Worm (Caenorhabditis elegans) whole organism, L2 larva: ENCODE measurements around the gene Y38E10A.14.
A peak's percentile ranks its signal among the peaks of the same experiment; 100 is the strongest.

Experiments
- C34F6.9 ChIP-seq: fragments of 150-350 bp; optimal IDR thresholded peaks from 2 replicates; lab custom pipeline; 2014; ENCODE audit warnings: missing biosample characterization, missing genetic modification characterization
- F13H6.1 ChIP-seq: sonication (generic microtip); optimal IDR thresholded peaks from 2 replicates; lab custom pipeline; 2016; ENCODE audit warnings: missing genetic modification characterization, missing compliant biosample characterization
- R02D3.7 ChIP-seq: fragments of 150-350 bp; optimal IDR thresholded peaks from 2 replicates; lab custom pipeline; 2014; ENCODE audit warnings: missing biosample characterization, missing genetic modification characterization
- alr-1 ChIP-seq: fragments of 150-350 bp; optimal IDR thresholded peaks from 2 replicates; lab custom pipeline; 2014; ENCODE audit warnings: missing biosample characterization, missing genetic modification characterization
- aly-2 ChIP-seq: fragments of 150-350 bp; optimal IDR thresholded peaks from 2 replicates; lab custom pipeline; 2014; ENCODE audit warnings: missing biosample characterization, missing genetic modification characterization
- ama-1 ChIP-seq: fragments of 150-350 bp; optimal IDR thresholded peaks from 2 replicates; lab custom pipeline; 2018; ENCODE audit warnings: inconsistent platforms
- blmp-1 ChIP-seq: sonication (generic microtip); optimal IDR thresholded peaks from 2 replicates; lab custom pipeline; 2017; ENCODE audit warnings: missing genetic modification characterization, mild to moderate bottlenecking, missing compliant biosample characterization, antibody characterized with exemption, moderate library complexity; ENCODE audit not compliant: insufficient read depth
- ceh-16 ChIP-seq: fragments of 150-350 bp; optimal IDR thresholded peaks from 2 replicates; lab custom pipeline; 2014; ENCODE audit warnings: missing biosample characterization, missing genetic modification characterization
- ceh-82 ChIP-seq: fragments of 150-350 bp; optimal IDR thresholded peaks from 2 replicates; lab custom pipeline; 2014; ENCODE audit warnings: missing biosample characterization, missing genetic modification characterization
- dmd-4 ChIP-seq: sonication (generic microtip); optimal IDR thresholded peaks from 2 replicates; lab custom pipeline; 2017; ENCODE audit warnings: missing biosample characterization, missing genetic modification characterization
- egl-27 ChIP-seq: sonication (generic microtip); optimal IDR thresholded peaks from 3 replicates; lab custom pipeline; 2017; ENCODE audit warnings: missing biosample characterization, missing genetic modification reagents, missing genetic modification characterization
- elt-1 ChIP-seq: fragments of 150-350 bp; optimal IDR thresholded peaks from 2 replicates; lab custom pipeline; 2014; ENCODE audit warnings: missing biosample characterization, missing genetic modification characterization
- fos-1 ChIP-seq: fragments of 150-350 bp; optimal IDR thresholded peaks from 2 replicates; lab custom pipeline; 2014; ENCODE audit warnings: missing biosample characterization, missing genetic modification characterization
- gmeb-1 ChIP-seq: fragments of 150-350 bp; optimal IDR thresholded peaks from 2 replicates; lab custom pipeline; 2014; ENCODE audit warnings: missing biosample characterization, missing genetic modification characterization
- lin-13 ChIP-seq: fragments of 150-350 bp; optimal IDR thresholded peaks from 2 replicates; lab custom pipeline; 2014; ENCODE audit warnings: missing biosample characterization, missing genetic modification reagents, missing genetic modification characterization
- lsy-2 ChIP-seq, 2 experiments: fragments of 150-350 bp in 1 of 2; sonication (generic microtip) in 1 of 2; optimal IDR thresholded peaks; 2 replicates each; lab custom pipeline; 2014 to 2017; ENCODE audit warnings: missing biosample characterization in 2 of 2, missing genetic modification characterization in 2 of 2
- mdl-1 ChIP-seq, 2 experiments: fragments of 150-350 bp in 1 of 2; sonication (generic microtip) in 1 of 2; optimal IDR thresholded peaks; 2 replicates each; lab custom pipeline; 2017; ENCODE audit warnings: missing biosample characterization in 2 of 2, missing genetic modification characterization in 2 of 2
- nhr-10 ChIP-seq: sonication (generic microtip); optimal IDR thresholded peaks from 2 replicates; lab custom pipeline; 2017; ENCODE audit warnings: missing biosample characterization, missing genetic modification characterization
- nhr-11 ChIP-seq: fragments of 150-350 bp; optimal IDR thresholded peaks from 2 replicates; lab custom pipeline; 2014; ENCODE audit warnings: missing biosample characterization, missing genetic modification characterization
- nhr-129 ChIP-seq: fragments of 150-350 bp; optimal IDR thresholded peaks from 2 replicates; lab custom pipeline; 2014; ENCODE audit warnings: missing biosample characterization, missing genetic modification characterization
- nhr-21 ChIP-seq: fragments of 150-350 bp; optimal IDR thresholded peaks from 2 replicates; lab custom pipeline; 2014; ENCODE audit warnings: missing biosample characterization, missing genetic modification characterization
- nhr-23 ChIP-seq: fragments of 150-350 bp; optimal IDR thresholded peaks from 2 replicates; lab custom pipeline; 2014; ENCODE audit warnings: missing biosample characterization, missing genetic modification reagents, missing genetic modification characterization
- nhr-6 ChIP-seq: fragments of 150-350 bp; optimal IDR thresholded peaks from 2 replicates; lab custom pipeline; 2014; ENCODE audit warnings: missing biosample characterization, missing genetic modification characterization
- sem-4 ChIP-seq: fragments of 150-350 bp; optimal IDR thresholded peaks from 2 replicates; lab custom pipeline; 2014; ENCODE audit warnings: missing biosample characterization, missing genetic modification reagents, missing genetic modification characterization
- sma-9 ChIP-seq, 2 experiments: fragments of 150-350 bp in 1 of 2; sonication (generic microtip) in 1 of 2; optimal IDR thresholded peaks; 2 replicates each; lab custom pipeline; 2014 to 2016; ENCODE audit warnings: missing genetic modification characterization in 2 of 2, mild to moderate bottlenecking in 1 of 2, missing biosample characterization in 1 of 2, missing compliant biosample characterization in 1 of 2, missing genetic modification reagents in 1 of 2, moderate library complexity in 1 of 2
- snpc-4 ChIP-seq: fragments of 150-350 bp; optimal IDR thresholded peaks from 2 replicates; lab custom pipeline; 2014; ENCODE audit warnings: missing biosample characterization, missing genetic modification characterization
- unc-55 ChIP-seq: fragments of 150-350 bp; sonication (generic microtip); optimal IDR thresholded peaks from 3 replicates; lab custom pipeline; 2014; ENCODE audit warnings: missing biosample characterization, missing genetic modification reagents, missing genetic modification characterization
- unc-62 ChIP-seq: fragments of 150-350 bp; optimal IDR thresholded peaks from 2 replicates; lab custom pipeline; 2014; ENCODE audit warnings: missing biosample characterization, missing genetic modification reagents, missing genetic modification characterization
- zag-1 ChIP-seq: fragments of 150-350 bp; optimal IDR thresholded peaks from 2 replicates; lab custom pipeline; 2014; ENCODE audit warnings: missing biosample characterization, missing genetic modification characterization
- ztf-11 ChIP-seq: sonication (generic microtip); optimal IDR thresholded peaks from 2 replicates; lab custom pipeline; 2017; ENCODE audit warnings: missing biosample characterization, missing genetic modification characterization

Y38E10A.14 gene

ce11 chrII:12661930-12662329 is 37.6 kb upstream of the Y38E10A.14 start:
- TF ChIP-seq nhr-11 = no peak
- peak in 1 of 2 experiments; percentile 43 for TF ChIP-seq lsy-2 (tag; optimal IDR thresholded peaks at IDR 0.05; lab: Kevin White, UChicago)
- TF ChIP-seq unc-55 = peak; percentile 27
- no peak for TF ChIP-seq C34F6.9 (tag; lab: Kevin White, UChicago)
- TF ChIP-seq zag-1 (tag; lab: Kevin White, UChicago) = peak; percentile 47

ce11 chrII:12659676-12660371 is 35.5 kb upstream of the Y38E10A.14 start:
- no peak for TF ChIP-seq aly-2 (tag; lab: Kevin White, UChicago)
- peak; percentile 45 for TF ChIP-seq unc-55
- peak; percentile 69 for TF ChIP-seq sem-4 (tag; lab: Kevin White, UChicago)
- TF ChIP-seq C34F6.9 (tag; lab: Kevin White, UChicago) = peak; percentile 59
- TF ChIP-seq unc-62 (GFP tag; lab: Kevin White, UChicago) = no peak
- no peak for TF ChIP-seq alr-1 (tag; lab: Kevin White, UChicago)
- peak in 1 of 2 experiments; percentile 16 for TF ChIP-seq mdl-1 (tag; optimal IDR thresholded peaks at IDR 0.05; lab: Kevin White, UChicago)
- peak; percentile 35 for TF ChIP-seq nhr-129
- TF ChIP-seq lin-13 (GFP tag; lab: Kevin White, UChicago) = no peak
- TF ChIP-seq nhr-10 = no peak
- peak; percentile 56 for TF ChIP-seq sma-9 (GFP tag; optimal IDR thresholded peaks at IDR 0.05; lab: Kevin White, UChicago)
- TF ChIP-seq sma-9 (tag; optimal IDR thresholded peaks at IDR 0.05; lab: Kevin White, UChicago) = no peak
- TF ChIP-seq lsy-2 (tag; optimal IDR thresholded peaks at IDR 0.05; lab: Kevin White, UChicago) = peak in 1 of 2 experiments; percentile 48
- no peak for TF ChIP-seq nhr-23
- TF ChIP-seq ztf-11 = no peak
- TF ChIP-seq ama-1 (lab: Kevin White, UChicago) = no peak
- no peak for TF ChIP-seq zag-1 (tag; lab: Kevin White, UChicago)
- TF ChIP-seq fos-1 (tag; lab: Kevin White, UChicago) = no peak
- no peak for TF ChIP-seq nhr-6 (tag; lab: Kevin White, UChicago)
- no peak for TF ChIP-seq blmp-1 (tag; lab: Kevin White, UChicago)
- TF ChIP-seq F13H6.1 (tag; lab: Kevin White, UChicago) = peak; percentile 49
- no peak for TF ChIP-seq dmd-4 (tag; lab: Kevin White, UChicago)

- TF ChIP-seq nhr-129 (peak; percentile 3), snpc-4 (tag; lab: Kevin White, UChicago) (peak; percentile 14), C34F6.9 (tag; lab: Kevin White, UChicago) (no peak)
Observed at ce11 chrII:12658409-12658808, 34.1 kb upstream of the Y38E10A.14 start.

- TF ChIP-seq gmeb-1 (tag; lab: Kevin White, UChicago) = no peak
- no peak for TF ChIP-seq mdl-1 (tag; optimal IDR thresholded peaks at IDR 0.05; lab: Kevin White, UChicago)
- TF ChIP-seq dmd-4 (tag; lab: Kevin White, UChicago) = no peak
- no peak for TF ChIP-seq unc-62 (GFP tag; lab: Kevin White, UChicago)
Observed at ce11 chrII:12657620-12658019, 33.3 kb upstream of the Y38E10A.14 start.

- no peak for TF ChIP-seq nhr-129
- TF ChIP-seq egl-27 = no peak
- no peak for TF ChIP-seq ceh-82
- no peak for TF ChIP-seq aly-2 (tag; lab: Kevin White, UChicago)
Observed at ce11 chrII:12655816-12656215, 31.5 kb upstream of the Y38E10A.14 start.

- no peak for TF ChIP-seq nhr-21 (tag; lab: Kevin White, UChicago)
- TF ChIP-seq F13H6.1 (tag; lab: Kevin White, UChicago) = no peak
- TF ChIP-seq elt-1 (tag; lab: Kevin White, UChicago) = no peak
- no peak for TF ChIP-seq R02D3.7 (tag; lab: Kevin White, UChicago)
- TF ChIP-seq ceh-16 (tag; lab: Kevin White, UChicago) = no peak
- TF ChIP-seq egl-27 = no peak
- TF ChIP-seq blmp-1 (tag; lab: Kevin White, UChicago) = no peak
- TF ChIP-seq, all 48 proteins: peak for 0
Observed at ce11 chrII:12654447-12654846, 30.1 kb upstream of the Y38E10A.14 start, which contains the start of gene rgs-4. Gene rgs-4 (plus strand): TSS chrII:12654747.
